Fruit fly (Drosophila melanogaster) whole organism, prepupa: ENCODE results near the gene CG17646.

Experiments used
- CG3032 ChIP-seq: fragments of 200-800 bp; optimal IDR thresholded peaks from 2 replicates; lab custom pipeline; 2019; ENCODE audit warnings: missing biosample characterization, mild to moderate bottlenecking, missing genetic modification characterization, moderate library complexity
- CG31627 ChIP-seq: fragments of 200-800 bp; sonication (Bioruptor generic); optimal IDR thresholded peaks from 3 replicates; lab custom pipeline; 2016; ENCODE audit warnings: missing biosample characterization, missing genetic modification characterization
- CG3919 ChIP-seq: fragments of 200-800 bp; sonication (Bioruptor generic); optimal IDR thresholded peaks from 3 replicates; lab custom pipeline; 2016; ENCODE audit warnings: missing biosample characterization, missing genetic modification characterization
- Eip78C ChIP-seq: fragments of 200-800 bp; sonication (Bioruptor generic); peaks from one replicate; lab custom pipeline; 2016; ENCODE audit warnings: missing biosample characterization, missing genetic modification characterization
- Gug ChIP-seq: fragments of 200-800 bp; sonication (Bioruptor generic); IDR thresholded peaks from 2 replicates; pipeline ENCODE4 v1.3.6; 2022; ENCODE audit warnings: missing biosample characterization, missing genetic modification characterization
- Smox ChIP-seq: fragments of 200-800 bp; sonication (Bioruptor generic); optimal IDR thresholded peaks from 3 replicates; lab custom pipeline; 2016; ENCODE audit warnings: missing biosample characterization, missing genetic modification characterization
- Sox102F ChIP-seq: fragments of 200-800 bp; sonication (Bioruptor generic); optimal IDR thresholded peaks from 2 replicates; lab custom pipeline; 2016; ENCODE audit warnings: missing biosample characterization, mild to moderate bottlenecking, missing genetic modification characterization
- eg ChIP-seq: fragments of 200-800 bp; sonication (Bioruptor generic); IDR thresholded peaks from 3 replicates; pipeline ENCODE4 v1.3.6; 2022; ENCODE audit warnings: missing biosample characterization, missing genetic modification characterization
- spab ChIP-seq: fragments of 200-800 bp; sonication (Bioruptor generic); optimal IDR thresholded peaks from 2 replicates; lab custom pipeline; 2017; ENCODE audit warnings: missing biosample characterization, mild to moderate bottlenecking, missing genetic modification characterization, missing genetic modification reagents
- ss ChIP-seq, 2 experiments: fragments of 200-800 bp; sonication (Bioruptor generic); optimal IDR thresholded peaks; 2 replicates in 1 of 2; 3 replicates in 1 of 2; lab custom pipeline; 2017 to 2018; ENCODE audit warnings: mild to moderate bottlenecking in 2 of 2, missing biosample characterization in 2 of 2, missing genetic modification characterization in 2 of 2, moderate library complexity in 1 of 2
- svp ChIP-seq: fragments of 200-800 bp; sonication (Bioruptor generic); peaks from one replicate; lab custom pipeline; 2016; ENCODE audit warnings: missing biosample characterization, missing genetic modification characterization

- TF ChIP-seq svp (GFP tag; lab: Kevin White, UChicago) (no peak), Eip78C (GFP tag; lab: Kevin White, UChicago) (no peak), Gug (GFP tag; lab: Robert Waterston, UW) (no peak), CG3919 (GFP tag; lab: Kevin White, UChicago) (no peak), ss (GFP tag; optimal IDR thresholded peaks at IDR 0.05; lab: Kevin White, UChicago) (no peak), CG3032 (no peak), Smox (no peak), CG31627 (GFP tag; lab: Kevin White, UChicago) (no peak), spab (GFP tag; lab: Kevin White, UChicago) (no peak), eg (GFP tag; lab: Robert Waterston, UW) (no peak), Sox102F (GFP tag; lab: Kevin White, UChicago) (no peak)
These were observed 15.1 kb upstream of the CG17646 start for dm6 chr2L:1717247-1717646.
